Fruit fly (Drosophila melanogaster) whole organism, embryonic: ENCODE measurements around the gene Caf1-55.

Experiments
- B-H1 ChIP-seq: fragments of 200-800 bp; sonication (Bioruptor generic); IDR thresholded peaks from 3 replicates; pipeline ENCODE4 v1.3.6; 2022; ENCODE audit warnings: missing biosample characterization, missing genetic modification characterization
- BEAF-32 ChIP-seq: fragments of 200-800 bp; sonication (Bioruptor generic); optimal IDR thresholded peaks from 3 replicates; lab custom pipeline; 2017; ENCODE audit warnings: missing biosample characterization, missing genetic modification characterization, mild to moderate bottlenecking, moderate library complexity, missing genetic modification reagents
- Bgb ChIP-seq: fragments of 200-800 bp; sonication (Bioruptor generic); IDR thresholded peaks from 2 replicates; pipeline ENCODE4 v1.3.6; 2022; ENCODE audit warnings: missing biosample characterization, missing genetic modification characterization; ENCODE audit not compliant: partially characterized antibody
- Blimp-1 ChIP-seq: fragments of 200-800 bp; sonication (Bioruptor generic); optimal IDR thresholded peaks from 3 replicates; lab custom pipeline; 2018; ENCODE audit warnings: missing biosample characterization, missing genetic modification characterization, mild to moderate bottlenecking, moderate library complexity, missing genetic modification reagents
- CG10274 ChIP-seq: fragments of 200-800 bp; sonication (Bioruptor generic); optimal IDR thresholded peaks from 3 replicates; lab custom pipeline; 2017; ENCODE audit warnings: missing biosample characterization, mild to moderate bottlenecking, missing genetic modification characterization
- CG10654 ChIP-seq: fragments of 200-800 bp; sonication (Bioruptor generic); optimal IDR thresholded peaks from 2 replicates; lab custom pipeline; 2016; ENCODE audit warnings: missing biosample characterization, missing genetic modification characterization
- CG11560 ChIP-seq: fragments of 200-800 bp; sonication (Bioruptor generic); IDR thresholded peaks from 3 replicates; pipeline ENCODE4 v1.3.6; 2022; ENCODE audit warnings: missing biosample characterization, missing genetic modification characterization
- CG15514 ChIP-seq: fragments of 200-800 bp; sonication (Bioruptor generic); optimal IDR thresholded peaks from 3 replicates; lab custom pipeline; 2017; ENCODE audit warnings: missing biosample characterization, missing genetic modification characterization, mild to moderate bottlenecking, moderate library complexity, missing genetic modification reagents
- CG1832 ChIP-seq: fragments of 200-800 bp; sonication (Bioruptor generic); optimal IDR thresholded peaks from 2 replicates; lab custom pipeline; 2017; ENCODE audit warnings: missing biosample characterization, mild to moderate bottlenecking, missing genetic modification characterization, inconsistent platforms
- CG3065 ChIP-seq: fragments of 200-800 bp; sonication (Bioruptor generic); optimal IDR thresholded peaks from 2 replicates; lab custom pipeline; 2016; ENCODE audit warnings: missing biosample characterization, missing genetic modification characterization
- CG31224 ChIP-seq: fragments of 200-800 bp; sonication (Bioruptor generic); IDR thresholded peaks from 2 replicates; pipeline ENCODE4 v1.3.6; 2022; ENCODE audit warnings: missing biosample characterization, missing genetic modification characterization
- CG3995 ChIP-seq: fragments of 200-800 bp; sonication (Bioruptor generic); optimal IDR thresholded peaks from 3 replicates; lab custom pipeline; 2016; ENCODE audit warnings: missing biosample characterization, missing genetic modification characterization
- CG4730 ChIP-seq: fragments of 200-800 bp; sonication (Bioruptor generic); IDR thresholded peaks from 2 replicates; pipeline ENCODE4 v1.3.6; 2022; ENCODE audit warnings: missing biosample characterization, missing genetic modification characterization
- CG6689 ChIP-seq: fragments of 200-800 bp; sonication (Bioruptor generic); IDR thresholded peaks from 2 replicates; pipeline ENCODE4 v1.3.6; 2022; ENCODE audit warnings: missing biosample characterization, missing genetic modification characterization
- CG8089 ChIP-seq: fragments of 200-800 bp; sonication (Bioruptor generic); optimal IDR thresholded peaks from 3 replicates; lab custom pipeline; 2016; ENCODE audit warnings: missing biosample characterization, missing genetic modification characterization
- CG8290 ChIP-seq, 3 experiments: fragments of 200-800 bp; sonication (Bioruptor generic); optimal IDR thresholded peaks; 2 replicates each; lab custom pipeline; 2016 to 2019; ENCODE audit warnings: missing biosample characterization in 3 of 3, missing genetic modification characterization in 3 of 3, mild to moderate bottlenecking in 2 of 3, moderate library complexity in 1 of 3
- CG9215 ChIP-seq: fragments of 200-800 bp; sonication (Bioruptor generic); IDR thresholded peaks from 2 replicates; pipeline ENCODE4 v1.3.6; 2022; ENCODE audit warnings: missing biosample characterization, missing genetic modification characterization
- CHES-1-like ChIP-seq: fragments of 200-800 bp; sonication (Bioruptor generic); optimal IDR thresholded peaks from 2 replicates; lab custom pipeline; 2016; ENCODE audit warnings: missing biosample characterization, missing genetic modification characterization
- Camta ChIP-seq: fragments of 200-800 bp; sonication (Bioruptor generic); optimal IDR thresholded peaks from 2 replicates; lab custom pipeline; 2016; ENCODE audit warnings: missing biosample characterization, missing genetic modification characterization
- CrebB ChIP-seq: fragments of 200-800 bp; sonication (Bioruptor generic); optimal IDR thresholded peaks from 3 replicates; lab custom pipeline; 2018; ENCODE audit warnings: missing biosample characterization, mild to moderate bottlenecking, missing genetic modification characterization
- Doc3 ChIP-seq: fragments of 200-800 bp; sonication (Bioruptor generic); IDR thresholded peaks from 3 replicates; pipeline ENCODE4 v1.3.6; 2022; ENCODE audit warnings: missing biosample characterization, missing genetic modification characterization; ENCODE audit not compliant: partially characterized antibody
- Gsc ChIP-seq: fragments of 200-800 bp; sonication (Bioruptor generic); IDR thresholded peaks from 2 replicates; pipeline ENCODE4 v1.3.6; 2022; ENCODE audit warnings: missing biosample characterization, missing genetic modification characterization
- HHEX ChIP-seq: fragments of 200-800 bp; sonication (Bioruptor generic); optimal IDR thresholded peaks from 3 replicates; lab custom pipeline; 2017; ENCODE audit warnings: missing biosample characterization, mild to moderate bottlenecking, missing genetic modification characterization, missing genetic modification reagents
- Hr51 ChIP-seq, 2 experiments: fragments of 200-800 bp; sonication (Bioruptor generic); optimal IDR thresholded peaks; 2 replicates in 1 of 2; 3 replicates in 1 of 2; lab custom pipeline; 2016 to 2018; ENCODE audit warnings: missing biosample characterization in 2 of 2, missing genetic modification characterization in 2 of 2, mild to moderate bottlenecking in 1 of 2, moderate library complexity in 1 of 2
- Max ChIP-seq: fragments of 200-800 bp; sonication (Bioruptor generic); optimal IDR thresholded peaks from 2 replicates; lab custom pipeline; 2016; ENCODE audit warnings: missing biosample characterization, mild to moderate bottlenecking, missing genetic modification characterization
- PHDP ChIP-seq: fragments of 200-800 bp; sonication (Bioruptor generic); optimal IDR thresholded peaks from 3 replicates; lab custom pipeline; 2018; ENCODE audit warnings: missing biosample characterization, mild to moderate bottlenecking, missing genetic modification characterization, moderate library complexity
- Ptx1 ChIP-seq: fragments of 200-800 bp; sonication (Bioruptor generic); IDR thresholded peaks from 2 replicates; pipeline ENCODE4 v1.3.6; 2022; ENCODE audit warnings: missing biosample characterization, missing genetic modification characterization
- Trl ChIP-seq, 3 experiments: fragments of >200 bp in 2 of 3; fragments of 200-800 bp in 1 of 3; sonication (Bioruptor generic) in 1 of 3; optimal IDR thresholded peaks; 2 replicates in 1 of 3; 3 replicates in 2 of 3; lab custom pipeline; 2016 to 2017; ENCODE audit warnings: missing biosample characterization in 1 of 3, missing genetic modification characterization in 1 of 3
- Xrp1 ChIP-seq: fragments of 200-800 bp; sonication (Bioruptor generic); IDR thresholded peaks from 2 replicates; pipeline ENCODE4 v1.3.6; 2022; ENCODE audit warnings: missing biosample characterization, missing genetic modification characterization
- ase ChIP-seq: fragments of 200-800 bp; sonication (Bioruptor generic); IDR thresholded peaks from 3 replicates; pipeline ENCODE4 v1.3.6; 2022; ENCODE audit warnings: missing biosample characterization, missing genetic modification characterization
- cg ChIP-seq: fragments of 200-800 bp; sonication (Bioruptor generic); optimal IDR thresholded peaks from 3 replicates; lab custom pipeline; 2019; ENCODE audit warnings: missing biosample characterization, mild to moderate bottlenecking, missing genetic modification characterization, moderate library complexity
- dan ChIP-seq: fragments of 200-800 bp; sonication (Bioruptor generic); IDR thresholded peaks from 2 replicates; pipeline ENCODE4 v1.3.6; 2022; ENCODE audit warnings: missing biosample characterization, missing genetic modification characterization
- danr ChIP-seq: fragments of 200-800 bp; sonication (Bioruptor generic); IDR thresholded peaks from 2 replicates; pipeline ENCODE4 v1.3.6; 2022; ENCODE audit warnings: missing biosample characterization, missing genetic modification characterization
- jumu ChIP-seq: fragments of 200-800 bp; sonication (Bioruptor generic); optimal IDR thresholded peaks from 3 replicates; lab custom pipeline; 2016; ENCODE audit warnings: missing biosample characterization, missing genetic modification characterization
- nerfin-2 ChIP-seq: fragments of 200-800 bp; sonication (Bioruptor generic); IDR thresholded peaks from 2 replicates; pipeline ENCODE4 v1.3.6; 2022; ENCODE audit warnings: missing biosample characterization, missing genetic modification characterization; ENCODE audit not compliant: partially characterized antibody
- pita ChIP-seq: fragments of 200-800 bp; sonication (Bioruptor generic); optimal IDR thresholded peaks from 2 replicates; lab custom pipeline; 2017; ENCODE audit warnings: missing biosample characterization, mild to moderate bottlenecking, missing genetic modification characterization
- pros ChIP-seq: fragments of 200-800 bp; sonication (Bioruptor generic); optimal IDR thresholded peaks from 3 replicates; lab custom pipeline; 2019; ENCODE audit warnings: missing biosample characterization, mild to moderate bottlenecking, missing genetic modification characterization, moderate library complexity
- run ChIP-seq: fragments of 200-800 bp; sonication (Bioruptor generic); optimal IDR thresholded peaks from 3 replicates; lab custom pipeline; 2018; ENCODE audit warnings: missing biosample characterization, mild to moderate bottlenecking, missing genetic modification characterization
- schlank ChIP-seq: fragments of 200-800 bp; sonication (Bioruptor generic); optimal IDR thresholded peaks from 2 replicates; lab custom pipeline; 2018; ENCODE audit warnings: missing biosample characterization, mild to moderate bottlenecking, missing genetic modification characterization
- sens ChIP-seq: fragments of 200-800 bp; sonication (Bioruptor generic); peaks from one replicate; lab custom pipeline; 2016; ENCODE audit warnings: missing biosample characterization, missing genetic modification characterization
- seq ChIP-seq: fragments of 200-800 bp; sonication (Bioruptor generic); IDR thresholded peaks from 2 replicates; pipeline ENCODE4 v1.3.6; 2022; ENCODE audit warnings: missing biosample characterization, missing genetic modification characterization
- slp2 ChIP-seq: fragments of 200-800 bp; sonication (Bioruptor generic); optimal IDR thresholded peaks from 2 replicates; lab custom pipeline; 2016; ENCODE audit warnings: missing biosample characterization, missing genetic modification characterization
- stwl ChIP-seq: fragments of 200-800 bp; sonication (Bioruptor generic); optimal IDR thresholded peaks from 3 replicates; lab custom pipeline; 2018; ENCODE audit warnings: missing biosample characterization, mild to moderate bottlenecking, missing genetic modification characterization, moderate library complexity
- tna ChIP-seq: fragments of 200-800 bp; sonication (Bioruptor generic); IDR thresholded peaks from 2 replicates; pipeline ENCODE4 v1.3.6; 2022; ENCODE audit warnings: missing biosample characterization, missing genetic modification characterization; ENCODE audit not compliant: partially characterized antibody
- trh ChIP-seq: fragments of 200-800 bp; sonication (Bioruptor generic); optimal IDR thresholded peaks from 2 replicates; lab custom pipeline; 2016; ENCODE audit warnings: missing biosample characterization, missing genetic modification characterization
- twi ChIP-seq: fragments of 200-800 bp; optimal IDR thresholded peaks from 2 replicates; lab custom pipeline; 2019; ENCODE audit warnings: missing biosample characterization, mild to moderate bottlenecking, missing genetic modification characterization, moderate library complexity
- wor ChIP-seq: fragments of 200-800 bp; sonication (Bioruptor generic); IDR thresholded peaks from 2 replicates; pipeline ENCODE4 v1.3.6; 2022; ENCODE audit warnings: missing biosample characterization, missing genetic modification characterization
- yki ChIP-seq: fragments of >200 bp; optimal IDR thresholded peaks from 3 replicates; lab custom pipeline; 2018
- zf30C ChIP-seq: fragments of 200-800 bp; sonication (Bioruptor generic); optimal IDR thresholded peaks from 3 replicates; lab custom pipeline; 2018; ENCODE audit warnings: missing biosample characterization, mild to moderate bottlenecking, missing genetic modification characterization

Caf1-55 gene

DNA sequence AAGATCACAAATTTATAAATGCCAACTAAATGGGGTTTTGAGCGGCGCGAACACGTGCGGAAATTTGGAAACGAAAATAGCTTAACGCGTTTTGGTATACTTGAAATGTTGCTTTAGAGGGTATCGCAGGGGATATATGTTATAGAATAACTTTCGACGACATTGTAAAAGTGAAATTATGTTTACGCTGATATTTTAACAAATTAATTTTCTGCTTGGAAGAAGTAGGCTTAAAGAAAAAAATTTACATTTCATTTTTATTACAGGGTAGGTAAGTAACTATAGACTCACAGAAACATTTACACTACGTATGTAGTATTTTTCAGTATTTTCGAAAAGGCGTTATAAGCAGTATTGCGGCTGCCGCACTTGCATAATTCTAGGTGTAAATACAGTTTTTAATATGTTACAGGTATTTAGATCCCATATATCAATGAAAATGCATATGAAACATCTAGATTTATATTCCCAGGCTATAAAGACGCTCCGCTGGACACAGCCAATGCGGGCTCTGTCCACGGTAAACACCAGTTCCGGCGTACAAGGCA lies 4.0 kb downstream of the Caf1-55 start, which contains the start of the genes Art3 and mRpS10 (continued):
- TF ChIP-seq tna (GFP tag; lab: Robert Waterston, UW) (0 out of 2 replicates have a peak, but pooled peaks have one; percentile 10), Doc3 (GFP tag; lab: Robert Waterston, UW) (no peak), CG6689 (GFP tag; lab: Robert Waterston, UW) (peak; percentile 100), CG3065 (GFP tag; lab: Kevin White, UChicago) (peak; percentile 100), CG11560 (tag; lab: Robert Waterston, UW) (peak; percentile 95), dan (GFP tag; lab: Robert Waterston, UW) (peak; percentile 99), wor (GFP tag; lab: Robert Waterston, UW) (peak; percentile 100), CG15514 (GFP tag; lab: Kevin White, UChicago) (peak; percentile 96), danr (GFP tag; lab: Robert Waterston, UW) (peak; percentile 100), pros (GFP tag; lab: Kevin White, UChicago) (peak; percentile 92), Camta (GFP tag; lab: Kevin White, UChicago) (peak; percentile 100), CG4730 (GFP tag; lab: Robert Waterston, UW) (peak; percentile 100), slp2 (GFP tag; lab: Kevin White, UChicago) (peak; percentile 100), B-H1 (GFP tag; lab: Robert Waterston, UW) (peak; percentile 100), Bgb (GFP tag; lab: Robert Waterston, UW) (no peak), CG10654 (GFP tag; lab: Kevin White, UChicago) (peak; percentile 100), CG9215 (GFP tag; lab: Robert Waterston, UW) (peak; percentile 99), CG10274 (GFP tag; lab: Kevin White, UChicago) (peak; percentile 96), Xrp1 (GFP tag; lab: Robert Waterston, UW) (peak; percentile 100), nerfin-2 (no peak), sens (GFP tag; lab: Kevin White, UChicago) (peak; percentile 100), CHES-1-like (GFP tag; lab: Kevin White, UChicago) (peak; percentile 100), trh (GFP tag; lab: Kevin White, UChicago) (peak; percentile 100), pita (GFP tag; lab: Kevin White, UChicago) (no peak), CrebB (peak; percentile 100), yki (no peak), run (peak; percentile 100), Blimp-1 (peak; percentile 99), CG31224 (GFP tag; lab: Robert Waterston, UW) (peak; percentile 99), Trl (optimal IDR thresholded peaks at IDR 0.05; lab: Kevin White, UChicago) (no peak), Trl (GFP tag; optimal IDR thresholded peaks at IDR 0.05; lab: Kevin White, UChicago) (peak; percentile 100), CG8089 (GFP tag; lab: Kevin White, UChicago) (peak; percentile 100), PHDP (peak; percentile 100), stwl (peak; percentile 98), schlank (tag; lab: Kevin White, UChicago) (peak; percentile 100), seq (GFP tag; lab: Robert Waterston, UW) (peak; percentile 100), BEAF-32 (peak; percentile 52), jumu (GFP tag; lab: Kevin White, UChicago) (peak; percentile 100), zf30C (GFP tag; lab: Kevin White, UChicago) (peak; percentile 72), CG1832 (GFP tag; lab: Kevin White, UChicago) (no peak), CG8290 (GFP tag; optimal IDR thresholded peaks at IDR 0.05; lab: Kevin White, UChicago) (peak; percentile 100), CG8290 (tag; optimal IDR thresholded peaks at IDR 0.05; lab: Kevin White, UChicago) (peak; percentile 99 to 100), Ptx1 (GFP tag; lab: Robert Waterston, UW) (peak; percentile 100), Gsc (GFP tag; lab: Robert Waterston, UW) (peak; percentile 99), ase (GFP tag; lab: Robert Waterston, UW) (peak; percentile 100), Hr51 (GFP tag; optimal IDR thresholded peaks at IDR 0.05; lab: Kevin White, UChicago) (peak; percentile 100), twi (tag; lab: Kevin White, UChicago) (peak; percentile 100), Max (GFP tag; lab: Kevin White, UChicago) (peak; percentile 100), cg (GFP tag; lab: Kevin White, UChicago) (peak; percentile 7), CG3995 (peak; percentile 91), HHEX (GFP tag; lab: Kevin White, UChicago) (peak; percentile 100)
